Worm (Caenorhabditis elegans) whole organism, L3 larva: ENCODE results near the gene T24F1.4.

ENCODE experiments used
- aly-2 ChIP-seq: fragments of 150-350 bp; optimal IDR thresholded peaks from 2 replicates; lab custom pipeline; 2014; ENCODE audit warnings: missing biosample characterization, missing genetic modification characterization
- ceh-82 ChIP-seq: fragments of 150-350 bp; optimal IDR thresholded peaks from 2 replicates; lab custom pipeline; 2014; ENCODE audit warnings: missing biosample characterization, missing genetic modification characterization
- egl-27 ChIP-seq: sonication (generic microtip); optimal IDR thresholded peaks from 4 replicates; lab custom pipeline; 2017; ENCODE audit warnings: missing biosample characterization, missing genetic modification reagents, missing genetic modification characterization
- eor-1 ChIP-seq, 2 experiments: fragments of 150-350 bp; optimal IDR thresholded peaks; 2 replicates each; lab custom pipeline; 2014 to 2018; ENCODE audit warnings: missing biosample characterization in 2 of 2, missing genetic modification characterization in 2 of 2
- lin-15B ChIP-seq: fragments of 150-350 bp; optimal IDR thresholded peaks from 2 replicates; lab custom pipeline; 2014; ENCODE audit warnings: missing biosample characterization, missing genetic modification characterization
- mdl-1 ChIP-seq: fragments of 150-350 bp; optimal IDR thresholded peaks from 2 replicates; lab custom pipeline; 2014; ENCODE audit warnings: missing biosample characterization, missing genetic modification characterization
- nhr-12 ChIP-seq: fragments of 150-350 bp; optimal IDR thresholded peaks from 2 replicates; lab custom pipeline; 2014; ENCODE audit warnings: missing biosample characterization, missing genetic modification characterization
- nhr-28 ChIP-seq: fragments of 150-350 bp; optimal IDR thresholded peaks from 2 replicates; lab custom pipeline; 2014; ENCODE audit warnings: missing biosample characterization, missing genetic modification characterization
- nhr-77 ChIP-seq: fragments of 150-350 bp; optimal IDR thresholded peaks from 2 replicates; lab custom pipeline; 2014; ENCODE audit warnings: missing biosample characterization, missing genetic modification characterization
- unc-62 ChIP-seq: fragments of 150-350 bp; sonication (generic microtip); optimal IDR thresholded peaks from 4 replicates; lab custom pipeline; 2014; ENCODE audit warnings: missing biosample characterization, missing genetic modification reagents, missing genetic modification characterization
- zag-1 ChIP-seq: fragments of 150-350 bp; optimal IDR thresholded peaks from 2 replicates; lab custom pipeline; 2014; ENCODE audit warnings: missing biosample characterization, missing genetic modification characterization
- ztf-11 ChIP-seq: fragments of 150-350 bp; optimal IDR thresholded peaks from 2 replicates; lab custom pipeline; 2014; ENCODE audit warnings: missing biosample characterization, missing genetic modification characterization

ce11 chrII:11293433-11293832, 20.6 kb downstream of the T24F1.4 start, which contains the start of gene C47G2.4:
- TF ChIP-seq egl-27 (tag; lab: Kevin White, UChicago) (no peak), unc-62 (GFP tag; lab: Kevin White, UChicago) (no peak), aly-2 (tag; lab: Kevin White, UChicago) (no peak), ceh-82 (tag; lab: Kevin White, UChicago) (no peak), zag-1 (tag; lab: Kevin White, UChicago) (no peak), lin-15B (tag; lab: Kevin White, UChicago) (peak; percentile 83), eor-1 (tag; optimal IDR thresholded peaks at IDR 0.05; lab: Kevin White, UChicago) (no peak), nhr-12 (tag; lab: Kevin White, UChicago) (no peak), ztf-11 (tag; lab: Kevin White, UChicago) (no peak), nhr-77 (tag; lab: Kevin White, UChicago) (no peak), nhr-28 (tag; lab: Kevin White, UChicago) (no peak), mdl-1 (tag; lab: Kevin White, UChicago) (no peak)
